Fruit fly (Drosophila melanogaster) whole organism, embryonic: ENCODE results near the gene CG5326.

Experiments
- Adf1 ChIP-seq: fragments of 200-800 bp; sonication (Bioruptor generic); IDR thresholded peaks from 2 replicates; pipeline ENCODE4 v1.3.6; 2022; ENCODE audit warnings: missing biosample characterization, missing genetic modification characterization
- Atf6 ChIP-seq: fragments of 200-800 bp; sonication (Bioruptor generic); IDR thresholded peaks from 2 replicates; pipeline ENCODE4 v1.3.6; 2022; ENCODE audit warnings: missing biosample characterization, missing genetic modification characterization
- CG10431 ChIP-seq: fragments of 200-800 bp; sonication (Bioruptor generic); optimal IDR thresholded peaks from 3 replicates; lab custom pipeline; 2018; ENCODE audit warnings: missing biosample characterization, mild to moderate bottlenecking, missing genetic modification characterization
- CG10959 ChIP-seq: fragments of 200-800 bp; sonication (Bioruptor generic); IDR thresholded peaks from 2 replicates; pipeline ENCODE4 v1.3.6; 2022; ENCODE audit warnings: missing biosample characterization, missing genetic modification characterization
- CG13624 ChIP-seq: fragments of 200-800 bp; sonication (Bioruptor generic); optimal IDR thresholded peaks from 2 replicates; lab custom pipeline; 2016; ENCODE audit warnings: missing biosample characterization, missing genetic modification characterization
- CG13775 ChIP-seq: fragments of 200-800 bp; sonication (Bioruptor generic); optimal IDR thresholded peaks from 3 replicates; lab custom pipeline; 2017; ENCODE audit warnings: missing biosample characterization, mild to moderate bottlenecking, missing genetic modification characterization
- CG14710 ChIP-seq: fragments of 200-800 bp; sonication (Bioruptor generic); optimal IDR thresholded peaks from 3 replicates; lab custom pipeline; 2019; ENCODE audit warnings: missing biosample characterization, mild to moderate bottlenecking, missing genetic modification characterization, moderate library complexity
- CG1647 ChIP-seq: fragments of 200-800 bp; sonication (Bioruptor generic); optimal IDR thresholded peaks from 3 replicates; lab custom pipeline; 2016; ENCODE audit warnings: missing biosample characterization, missing genetic modification characterization
- CG2712 ChIP-seq: fragments of 200-800 bp; optimal IDR thresholded peaks from 3 replicates; lab custom pipeline; 2019; ENCODE audit warnings: missing biosample characterization, mild to moderate bottlenecking, missing genetic modification characterization, moderate library complexity
- CG30020 ChIP-seq: fragments of 200-800 bp; optimal IDR thresholded peaks from 2 replicates; lab custom pipeline; 2019; ENCODE audit warnings: missing biosample characterization, mild to moderate bottlenecking, missing genetic modification characterization, moderate library complexity
- CG3163 ChIP-seq: fragments of 200-800 bp; sonication (Bioruptor generic); optimal IDR thresholded peaks from 3 replicates; lab custom pipeline; 2016; ENCODE audit warnings: missing biosample characterization, missing genetic modification characterization
- CG43689 ChIP-seq: fragments of 200-800 bp; sonication (Bioruptor generic); IDR thresholded peaks from 2 replicates; pipeline ENCODE4 v1.3.6; 2022; ENCODE audit warnings: missing biosample characterization, missing genetic modification characterization
- CG4617 ChIP-seq: fragments of 200-800 bp; sonication (Bioruptor generic); optimal IDR thresholded peaks from 3 replicates; lab custom pipeline; 2016; ENCODE audit warnings: missing biosample characterization, missing genetic modification characterization, borderline replicate concordance
- CG6175 ChIP-seq: fragments of 200-800 bp; sonication (Bioruptor generic); IDR thresholded peaks from 3 replicates; pipeline ENCODE4 v1.3.6; 2022; ENCODE audit warnings: missing biosample characterization, missing genetic modification characterization
- CG7963 ChIP-seq: fragments of 200-800 bp; sonication (Bioruptor generic); IDR thresholded peaks from 3 replicates; pipeline ENCODE4 v1.3.6; 2022; ENCODE audit warnings: missing biosample characterization, missing genetic modification characterization; ENCODE audit not compliant: partially characterized antibody
- CG7987 ChIP-seq: fragments of 200-800 bp; sonication (Bioruptor generic); optimal IDR thresholded peaks from 2 replicates; lab custom pipeline; 2018; ENCODE audit warnings: missing biosample characterization, mild to moderate bottlenecking, missing genetic modification characterization, moderate library complexity
- CG8765 ChIP-seq: fragments of 200-800 bp; sonication (Bioruptor generic); IDR thresholded peaks from 2 replicates; pipeline ENCODE4 v1.3.6; 2022; ENCODE audit warnings: missing biosample characterization, missing genetic modification characterization
- CG8924 ChIP-seq: fragments of 200-800 bp; optimal IDR thresholded peaks from 3 replicates; lab custom pipeline; 2019; ENCODE audit warnings: missing biosample characterization, mild to moderate bottlenecking, missing genetic modification characterization, moderate library complexity
- CG9932 ChIP-seq: fragments of 200-800 bp; sonication (Bioruptor generic); IDR thresholded peaks from 2 replicates; pipeline ENCODE4 v1.3.6; 2022; ENCODE audit warnings: missing biosample characterization, missing genetic modification characterization
- CrebB ChIP-seq: fragments of 200-800 bp; sonication (Bioruptor generic); optimal IDR thresholded peaks from 3 replicates; lab custom pipeline; 2018; ENCODE audit warnings: missing biosample characterization, mild to moderate bottlenecking, missing genetic modification characterization
- Hr78 ChIP-seq, 2 experiments: fragments of 200-800 bp in 1 of 2; fragments of >200 bp in 1 of 2; sonication (Bioruptor generic) in 1 of 2; optimal IDR thresholded peaks; 2 replicates each; lab custom pipeline; 2017 to 2019; ENCODE audit warnings: missing biosample characterization in 2 of 2, missing genetic modification characterization in 2 of 2, mild to moderate bottlenecking in 1 of 2, moderate library complexity in 1 of 2
- Lhr ChIP-seq: fragments of 200-800 bp; sonication (Bioruptor generic); optimal IDR thresholded peaks from 3 replicates; lab custom pipeline; 2017; ENCODE audit warnings: mild to moderate bottlenecking, missing biosample characterization, missing genetic modification reagents, missing genetic modification characterization
- Nf-YB ChIP-seq: fragments of 200-800 bp; sonication (Bioruptor generic); optimal IDR thresholded peaks from 3 replicates; lab custom pipeline; 2019; ENCODE audit warnings: missing biosample characterization, mild to moderate bottlenecking, missing genetic modification characterization, moderate library complexity
- NfI ChIP-seq: fragments of 200-800 bp; sonication (Bioruptor generic); optimal IDR thresholded peaks from 3 replicates; lab custom pipeline; 2018; ENCODE audit warnings: missing biosample characterization, mild to moderate bottlenecking, missing genetic modification characterization, moderate library complexity
- Opbp ChIP-seq: fragments of 200-800 bp; sonication (Bioruptor generic); IDR thresholded peaks from 3 replicates; pipeline ENCODE4 v1.3.6; 2022; ENCODE audit warnings: missing biosample characterization, missing genetic modification characterization; ENCODE audit not compliant: partially characterized antibody
- Pdp1 ChIP-seq, 2 experiments: fragments of 200-800 bp; sonication (Bioruptor generic); optimal IDR thresholded peaks; 3 replicates each; lab custom pipeline; 2016; ENCODE audit warnings: missing biosample characterization in 2 of 2, missing genetic modification characterization in 2 of 2, mild to moderate bottlenecking in 1 of 2, moderate library complexity in 1 of 2
- Xrp1 ChIP-seq: fragments of 200-800 bp; sonication (Bioruptor generic); IDR thresholded peaks from 2 replicates; pipeline ENCODE4 v1.3.6; 2022; ENCODE audit warnings: missing biosample characterization, missing genetic modification characterization
- abd-A ChIP-seq: fragments of 200-800 bp; sonication (Bioruptor generic); optimal IDR thresholded peaks from 3 replicates; lab custom pipeline; 2019; ENCODE audit warnings: missing biosample characterization, mild to moderate bottlenecking, missing genetic modification characterization, moderate library complexity
- al ChIP-seq: fragments of 200-800 bp; sonication (Bioruptor generic); IDR thresholded peaks from 2 replicates; pipeline ENCODE4 v1.3.6; 2022; ENCODE audit warnings: missing biosample characterization, missing genetic modification characterization
- cato ChIP-seq: fragments of 200-800 bp; sonication (Bioruptor generic); optimal IDR thresholded peaks from 2 replicates; lab custom pipeline; 2016; ENCODE audit warnings: missing biosample characterization, missing genetic modification characterization, borderline replicate concordance
- chn ChIP-seq: fragments of 200-800 bp; sonication (Bioruptor generic); optimal IDR thresholded peaks from 2 replicates; lab custom pipeline; 2016; ENCODE audit warnings: missing biosample characterization, missing genetic modification characterization
- corto ChIP-seq: fragments of 200-800 bp; sonication (Bioruptor generic); optimal IDR thresholded peaks from 2 replicates; lab custom pipeline; 2016; ENCODE audit warnings: missing biosample characterization, mild to moderate bottlenecking, missing genetic modification characterization, moderate library complexity
- da ChIP-seq: fragments of 200-800 bp; sonication (Bioruptor generic); optimal IDR thresholded peaks from 2 replicates; lab custom pipeline; 2016; ENCODE audit warnings: missing biosample characterization, missing genetic modification characterization
- gem ChIP-seq: fragments of 200-800 bp; sonication (Bioruptor generic); optimal IDR thresholded peaks from 2 replicates; lab custom pipeline; 2019; ENCODE audit warnings: missing biosample characterization, mild to moderate bottlenecking, missing genetic modification characterization, moderate library complexity
- grau ChIP-seq: fragments of 200-800 bp; optimal IDR thresholded peaks from 3 replicates; lab custom pipeline; 2019; ENCODE audit warnings: missing biosample characterization, mild to moderate bottlenecking, missing genetic modification characterization, moderate library complexity
- gt ChIP-seq: fragments of 200-800 bp; sonication (Bioruptor generic); IDR thresholded peaks from 2 replicates; pipeline ENCODE4 v1.3.6; 2022; ENCODE audit warnings: missing biosample characterization, missing genetic modification characterization
- hb ChIP-seq: fragments of 200-800 bp; sonication (Bioruptor generic); IDR thresholded peaks from 3 replicates; pipeline ENCODE4 v1.3.6; 2022; ENCODE audit warnings: missing biosample characterization, missing genetic modification characterization; ENCODE audit not compliant: partially characterized antibody
- insv ChIP-seq, 2 experiments: fragments of 200-800 bp; sonication (Bioruptor generic); optimal IDR thresholded peaks; 3 replicates each; lab custom pipeline; 2016 to 2018; ENCODE audit warnings: missing biosample characterization in 2 of 2, missing genetic modification characterization in 2 of 2
- lov ChIP-seq, 2 experiments: fragments of 200-800 bp in 1 of 2; fragments of >200 bp in 1 of 2; sonication (Bioruptor generic) in 1 of 2; IDR thresholded peaks in 1 of 2; optimal IDR thresholded peaks in 1 of 2; 2 replicates in 1 of 2; 3 replicates in 1 of 2; pipeline versions ENCODE4 v1.3.6 to Lab custom; 2017 to 2022; ENCODE audit warnings: missing biosample characterization in 1 of 2, missing genetic modification characterization in 1 of 2
- nerfin-1 ChIP-seq: fragments of 200-800 bp; sonication (Bioruptor generic); optimal IDR thresholded peaks from 3 replicates; lab custom pipeline; 2019; ENCODE audit warnings: missing biosample characterization, mild to moderate bottlenecking, missing genetic modification characterization, moderate library complexity
- nom ChIP-seq: fragments of 200-800 bp; sonication (Bioruptor generic); optimal IDR thresholded peaks from 2 replicates; lab custom pipeline; 2017; ENCODE audit warnings: missing biosample characterization, missing genetic modification characterization, mild to moderate bottlenecking, moderate library complexity, missing genetic modification reagents
- pan ChIP-seq, 4 experiments: fragments of >200 bp in 3 of 4; fragments of 200-800 bp in 1 of 4; sonication (Bioruptor generic) in 1 of 4; optimal IDR thresholded peaks in 3 of 4; IDR thresholded peaks in 1 of 4; 2 replicates each; pipeline versions ENCODE4 v1.3.6 to Lab custom; 2017 to 2022; ENCODE audit warnings: missing biosample characterization in 2 of 4, missing genetic modification characterization in 2 of 4, mixed read lengths in 1 of 4
- pfk ChIP-seq: fragments of 200-800 bp; sonication (Bioruptor generic); optimal IDR thresholded peaks from 2 replicates; lab custom pipeline; 2018; ENCODE audit warnings: missing biosample characterization, mild to moderate bottlenecking, missing genetic modification characterization, moderate library complexity
- repo ChIP-seq: fragments of 200-800 bp; sonication (Bioruptor generic); optimal IDR thresholded peaks from 2 replicates; lab custom pipeline; 2016; ENCODE audit warnings: missing biosample characterization, missing genetic modification characterization
- stwl ChIP-seq: fragments of 200-800 bp; sonication (Bioruptor generic); optimal IDR thresholded peaks from 3 replicates; lab custom pipeline; 2018; ENCODE audit warnings: missing biosample characterization, mild to moderate bottlenecking, missing genetic modification characterization, moderate library complexity
- tx ChIP-seq: fragments of 200-800 bp; sonication (Bioruptor generic); optimal IDR thresholded peaks from 2 replicates; lab custom pipeline; 2016; ENCODE audit warnings: missing biosample characterization, missing genetic modification characterization
- z ChIP-seq: fragments of 200-800 bp; sonication (Bioruptor generic); IDR thresholded peaks from 3 replicates; pipeline ENCODE4 v1.3.6; 2022; ENCODE audit warnings: missing biosample characterization, missing genetic modification characterization

CG5326 gene

DNA sequence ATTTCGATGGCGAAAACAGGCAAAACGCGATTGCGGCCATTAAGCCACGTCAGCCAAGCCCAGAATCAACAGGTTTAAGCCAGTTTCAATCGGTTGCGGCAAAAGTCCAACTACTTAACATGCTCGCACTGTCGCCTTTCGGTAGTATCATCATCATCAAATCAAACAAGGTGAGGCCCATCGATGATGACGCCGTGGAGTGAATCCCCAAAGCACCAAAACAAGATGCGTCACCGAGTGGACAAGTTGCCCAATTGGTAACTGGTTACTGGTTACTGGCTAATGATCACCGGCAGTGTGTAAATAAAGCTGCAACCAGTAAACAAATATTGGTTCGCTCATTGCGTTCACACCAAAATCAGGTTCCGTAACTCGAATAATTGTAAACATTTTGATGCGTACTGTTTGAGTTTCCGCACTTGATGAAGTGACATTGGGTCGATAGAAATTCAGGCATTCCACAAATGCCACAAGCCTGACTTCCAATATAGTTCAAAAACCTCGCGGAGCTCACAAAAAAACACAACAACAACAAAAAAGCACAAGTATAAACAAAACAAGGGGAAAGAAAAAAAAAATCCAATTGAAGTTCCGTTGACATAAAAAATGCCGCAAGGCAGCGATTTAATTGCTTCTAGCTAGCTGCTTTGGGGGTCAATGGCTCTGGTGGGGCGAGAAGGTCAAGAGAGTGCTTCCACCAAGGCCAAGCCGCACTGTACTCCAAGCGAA lies 15.2 kb downstream of the CG5326 start (continued):
- TF ChIP-seq CG8924, result peak; percentile 33
- peak; percentile 4 for TF ChIP-seq CG3163
- peak; percentile 45 for TF ChIP-seq grau (tag; lab: Kevin White, UChicago)
- TF ChIP-seq z, result 0 out of 3 replicates have a peak, but pooled peaks have one; percentile 55
- TF ChIP-seq CG14710 (tag; lab: Kevin White, UChicago), result peak; percentile 44
- peak; percentile 47 for TF ChIP-seq Nf-YB (GFP tag; lab: Kevin White, UChicago)
- TF ChIP-seq CG30020 (tag; lab: Kevin White, UChicago), result no peak
- peak; percentile 5; the same call in 1 of the 2 replicates for TF ChIP-seq Atf6 (GFP tag; lab: Robert Waterston, UW)
- no peak for TF ChIP-seq Adf1 (GFP tag; lab: Robert Waterston, UW)
- TF ChIP-seq CG9932 (GFP tag; lab: Robert Waterston, UW), result 0 out of 2 replicates have a peak, but pooled peaks have one; percentile 13
- peak; percentile 48 for TF ChIP-seq NfI (GFP tag; lab: Kevin White, UChicago)
- TF ChIP-seq CG13775 (GFP tag; lab: Kevin White, UChicago), result no peak
- peak; percentile 46 for TF ChIP-seq CG10431
- TF ChIP-seq lov (optimal IDR thresholded peaks at IDR 0.05; lab: Kevin White, UChicago), result no peak
- TF ChIP-seq lov (GFP tag; IDR thresholded peaks at IDR 0.05; lab: Robert Waterston, UW), result no peak; the same call in 2 of the 3 replicates
- peak in 1 of 2 experiments; percentile 92 for TF ChIP-seq Hr78 (GFP tag; optimal IDR thresholded peaks at IDR 0.05; lab: Kevin White, UChicago)
- TF ChIP-seq Pdp1 (GFP tag; optimal IDR thresholded peaks at IDR 0.05; lab: Kevin White, UChicago), result peak; percentile 35 to 77
- no peak for TF ChIP-seq pan (optimal IDR thresholded peaks at IDR 0.05; lab: Kevin White, UChicago)
- TF ChIP-seq pan (GFP tag; optimal IDR thresholded peaks at IDR 0.05 in 1 of 2, IDR thresholded peaks at IDR 0.05 in 1 of 2), result peak in 1 of 2 experiments; percentile 15
- no peak for TF ChIP-seq hb (GFP tag; lab: Robert Waterston, UW)
- TF ChIP-seq CG1647 (GFP tag; lab: Kevin White, UChicago), result peak; percentile 66
- peak; percentile 58 for TF ChIP-seq nerfin-1 (tag; lab: Kevin White, UChicago)
- peak; percentile 32 for TF ChIP-seq pfk (GFP tag; lab: Kevin White, UChicago)
- TF ChIP-seq CG8765 (GFP tag; lab: Robert Waterston, UW), result no peak
- TF ChIP-seq abd-A (tag; lab: Kevin White, UChicago), result peak; percentile 38
- no peak for TF ChIP-seq Opbp
- no peak for TF ChIP-seq stwl
- peak; percentile 74 for TF ChIP-seq CG7987 (GFP tag; lab: Kevin White, UChicago)
- TF ChIP-seq chn, result no peak
- TF ChIP-seq Lhr, result peak; percentile 23
- TF ChIP-seq CG6175 (GFP tag; lab: Robert Waterston, UW), result no peak
- TF ChIP-seq repo (GFP tag; lab: Kevin White, UChicago), result peak; percentile 53
- TF ChIP-seq CrebB (tag; lab: Kevin White, UChicago), result peak; percentile 86
- peak; percentile 43 for TF ChIP-seq Xrp1
- TF ChIP-seq CG7963 (GFP tag; lab: Robert Waterston, UW), result no peak
- no peak for TF ChIP-seq CG4617
- TF ChIP-seq CG2712 (tag; lab: Kevin White, UChicago), result peak; percentile 38
- TF ChIP-seq da (GFP tag; lab: Kevin White, UChicago), result no peak
- no peak for TF ChIP-seq al (GFP tag; lab: Robert Waterston, UW)
- TF ChIP-seq CG43689 (GFP tag; lab: Robert Waterston, UW), result no peak
- peak; percentile 57 for TF ChIP-seq gem (tag; lab: Kevin White, UChicago)
- no peak for TF ChIP-seq nom (GFP tag; lab: Kevin White, UChicago)
- no peak for TF ChIP-seq tx (GFP tag; lab: Kevin White, UChicago)
- no peak for TF ChIP-seq CG10959 (GFP tag; lab: Robert Waterston, UW)
- TF ChIP-seq insv (GFP tag; optimal IDR thresholded peaks at IDR 0.05; lab: Kevin White, UChicago), result peak in 1 of 2 experiments; percentile 23
- TF ChIP-seq gt (GFP tag; lab: Robert Waterston, UW), result no peak
- no peak for TF ChIP-seq CG13624 (GFP tag; lab: Kevin White, UChicago)
- TF ChIP-seq corto (GFP tag; lab: Kevin White, UChicago), result no peak
- TF ChIP-seq cato (GFP tag; lab: Kevin White, UChicago), result peak; percentile 58
